Worm (Caenorhabditis elegans): ENCODE results near the gene nrde-1.

Gene nrde-1

ce11 chrIII:3701411-3702310 is 11.6 kb upstream of the nrde-1 start, which contains the start of the genes pdi-1 and C14B1.2 (continued):
- TF ChIP-seq pax-3 (tag; optimal IDR thresholded peaks at IDR 0.05), result no peak
- TF ChIP-seq zip-4 (GFP tag; optimal IDR thresholded peaks at IDR 0.05), result no peak
- no peak for TF ChIP-seq fkh-4 (tag; optimal IDR thresholded peaks at IDR 0.05; ENCODE audit: borderline replicate concordance)
- TF ChIP-seq lsy-2 (tag; optimal IDR thresholded peaks at IDR 0.05), result peak in 1 of 2 experiments; percentile 25
- no peak for TF ChIP-seq jun-1 (tag; optimal IDR thresholded peaks at IDR 0.05)
- peak in 2 of 3 experiments; percentile 3 to 10 for TF ChIP-seq dpl-1 (GFP tag; optimal IDR thresholded peaks at IDR 0.05)
- TF ChIP-seq zag-1 (tag; optimal IDR thresholded peaks at IDR 0.05), result no peak
- TF ChIP-seq efl-1 (optimal IDR thresholded peaks at IDR 0.05), result peak; percentile 2 to 31
- TF ChIP-seq efl-1 (GFP tag; optimal IDR thresholded peaks at IDR 0.05 in 1 of 2), result peak in 1 of 2 experiments; percentile 33
- TF ChIP-seq hlh-4 (tag; optimal IDR thresholded peaks at IDR 0.05), result no peak
- no peak for TF ChIP-seq nhr-28 (tag; optimal IDR thresholded peaks at IDR 0.05)
- no peak for TF ChIP-seq grh-1 (GFP tag; IDR thresholded peaks at IDR 0.05)
- TF ChIP-seq ztf-11 (tag; optimal IDR thresholded peaks at IDR 0.05), result no peak
- TF ChIP-seq nhr-237 (tag; optimal IDR thresholded peaks at IDR 0.05), result no peak
- peak; percentile 55 for TF ChIP-seq nhr-71 (tag; optimal IDR thresholded peaks at IDR 0.05)
- no peak for TF ChIP-seq pag-3 (tag; optimal IDR thresholded peaks at IDR 0.05; ENCODE audit: borderline replicate concordance, insufficient read depth)
- peak; percentile 15 for TF ChIP-seq nhr-77 (tag; optimal IDR thresholded peaks at IDR 0.05)
- TF ChIP-seq mep-1 (tag; optimal IDR thresholded peaks at IDR 0.05), result peak; percentile 47
- no peak for TF ChIP-seq irx-1 (tag; optimal IDR thresholded peaks at IDR 0.05)
- TF ChIP-seq sox-4 (tag; optimal IDR thresholded peaks at IDR 0.05), result no peak
- peak in 1 of 2 experiments; percentile 70 for TF ChIP-seq mdl-1 (tag; optimal IDR thresholded peaks at IDR 0.05)
- no peak for TF ChIP-seq nhr-76 (tag; optimal IDR thresholded peaks at IDR 0.05)
- TF ChIP-seq nhr-20 (tag; optimal IDR thresholded peaks at IDR 0.05), result no peak
- TF ChIP-seq efl-3 (GFP tag; optimal IDR thresholded peaks at IDR 0.05), result no peak
- TF ChIP-seq nhr-12 (tag; optimal IDR thresholded peaks at IDR 0.05), result no peak
- no peak for TF ChIP-seq aha-1 (tag; optimal IDR thresholded peaks at IDR 0.05)
- no peak for TF ChIP-seq mef-2 (tag; optimal IDR thresholded peaks at IDR 0.05)
- TF ChIP-seq hpl-2 (GFP tag; optimal IDR thresholded peaks at IDR 0.05), result no peak

ce11 chrIII:3703397-3703796 is 9.9 kb upstream of the nrde-1 start, which contains the start of gene C14B1.3:
C14B1.3 (plus strand) TSS chrIII:3703564.
- TF ChIP-seq alr-1 (tag; optimal IDR thresholded peaks at IDR 0.05; ENCODE audit: borderline replicate concordance) (no peak), ama-1 (optimal IDR thresholded peaks at IDR 0.05) (no peak), elt-3 (tag; optimal IDR thresholded peaks at IDR 0.05) (peak in 1 of 6 experiments; percentile 21), lin-14 (GFP tag; optimal IDR thresholded peaks at IDR 0.05) (peak; percentile 66), nhr-84 (tag; optimal IDR thresholded peaks at IDR 0.05) (no peak), pax-3 (tag; optimal IDR thresholded peaks at IDR 0.05) (no peak), Y116A8C.19 (tag; optimal IDR thresholded peaks at IDR 0.05; ENCODE audit: borderline replicate concordance) (no peak), lsy-2 (tag; optimal IDR thresholded peaks at IDR 0.05) (peak; percentile 28 to 32), zag-1 (tag; optimal IDR thresholded peaks at IDR 0.05) (no peak), dpl-1 (GFP tag; optimal IDR thresholded peaks at IDR 0.05) (peak in 1 of 3 experiments; percentile 28), jun-1 (tag; optimal IDR thresholded peaks at IDR 0.05) (peak; percentile 17), irx-1 (tag; optimal IDR thresholded peaks at IDR 0.05) (no peak), snu-23 (GFP tag; optimal IDR thresholded peaks at IDR 0.05) (peak; percentile 4), mdl-1 (tag; optimal IDR thresholded peaks at IDR 0.05) (peak in 1 of 2 experiments; percentile 29), nhr-85 (tag) (no peak), hlh-4 (tag; optimal IDR thresholded peaks at IDR 0.05) (no peak), mep-1 (tag; optimal IDR thresholded peaks at IDR 0.05) (peak; percentile 3), skn-1 (tag; optimal IDR thresholded peaks at IDR 0.05) (peak; percentile 87), zip-4 (GFP tag; optimal IDR thresholded peaks at IDR 0.05) (peak; percentile 30), ceh-82 (tag; optimal IDR thresholded peaks at IDR 0.05) (peak in 2 of 3 experiments; percentile 6 to 31), nhr-71 (tag; optimal IDR thresholded peaks at IDR 0.05) (peak; percentile 39), lin-35 (GFP tag; optimal IDR thresholded peaks at IDR 0.05) (peak; percentile 15 to 56), elt-2 (tag; optimal IDR thresholded peaks at IDR 0.05) (no peak), xbp-1 (tag; optimal IDR thresholded peaks at IDR 0.05) (peak; percentile 1), tlp-1 (tag; optimal IDR thresholded peaks at IDR 0.05) (no peak), efl-1 (optimal IDR thresholded peaks at IDR 0.05) (no peak), efl-1 (GFP tag; optimal IDR thresholded peaks at IDR 0.05 in 1 of 2) (peak; percentile 10 to 91)
